Fruit fly (Drosophila melanogaster) whole organism, wandering third instar larva: ENCODE measurements around the gene CG10286.
A peak's percentile ranks its signal among the peaks of the same experiment; 100 is the strongest.

Experiments
- CG32264 ChIP-seq: fragments of 200-800 bp; sonication (Bioruptor generic); optimal IDR thresholded peaks from 2 replicates; lab custom pipeline; 2016; ENCODE audit warnings: missing biosample characterization, missing genetic modification characterization
- CG9705 ChIP-seq: fragments of 200-800 bp; sonication (Bioruptor generic); optimal IDR thresholded peaks from 2 replicates; lab custom pipeline; 2018; ENCODE audit warnings: missing biosample characterization, mild to moderate bottlenecking, missing genetic modification characterization
- CrebA ChIP-seq: fragments of 200-800 bp; sonication (Bioruptor generic); optimal IDR thresholded peaks from 2 replicates; lab custom pipeline; 2016; ENCODE audit warnings: missing biosample characterization, mild to moderate bottlenecking, missing genetic modification characterization, borderline replicate concordance
- Dfd ChIP-seq: fragments of >200 bp; optimal IDR thresholded peaks from 2 replicates; lab custom pipeline; 2017; ENCODE audit warnings: missing biosample characterization, missing genetic modification characterization
- Dif ChIP-seq: fragments of 200-275, 200-300 bp; sonication (Bioruptor generic); optimal IDR thresholded peaks from 2 replicates; lab custom pipeline; 2018; ENCODE audit warnings: missing biosample characterization, missing genetic modification characterization; ENCODE audit not compliant: partially characterized antibody
- GATAd ChIP-seq: sonication (Bioruptor generic); optimal IDR thresholded peaks from 2 replicates; lab custom pipeline; 2016; ENCODE audit warnings: missing biosample characterization, missing genetic modification characterization
- HLH106 ChIP-seq: fragments of 200-800 bp; optimal IDR thresholded peaks from 3 replicates; lab custom pipeline; 2019; ENCODE audit warnings: missing biosample characterization, mild to moderate bottlenecking, missing genetic modification characterization, moderate library complexity
- Hnf4 ChIP-seq: fragments of 200-800 bp; sonication (Bioruptor generic); optimal IDR thresholded peaks from 2 replicates; lab custom pipeline; 2016; ENCODE audit warnings: missing biosample characterization, mild to moderate bottlenecking, missing genetic modification characterization
- Hr78 ChIP-seq: fragments of >200 bp; optimal IDR thresholded peaks from 2 replicates; lab custom pipeline; 2017; ENCODE audit warnings: missing biosample characterization, missing genetic modification characterization
- Hr83 ChIP-seq: fragments of 200-300 bp; sonication (Bioruptor generic); optimal IDR thresholded peaks from 2 replicates; lab custom pipeline; 2016; ENCODE audit warnings: missing biosample characterization, mild to moderate bottlenecking, missing genetic modification characterization, moderate library complexity; ENCODE audit not compliant: poor library complexity, severe bottlenecking
- Jra ChIP-seq: sonication (Bioruptor generic); optimal IDR thresholded peaks from 2 replicates; lab custom pipeline; 2016; ENCODE audit warnings: missing biosample characterization, missing genetic modification characterization
- Mio ChIP-seq: sonication (Bioruptor generic); optimal IDR thresholded peaks from 2 replicates; lab custom pipeline; 2016; ENCODE audit warnings: missing biosample characterization, missing genetic modification characterization
- Myc ChIP-seq: fragments of >200 bp; optimal IDR thresholded peaks from 2 replicates; lab custom pipeline; 2017
- N ChIP-seq: fragments of >200 bp; optimal IDR thresholded peaks from 2 replicates; lab custom pipeline; 2018; ENCODE audit warnings: missing biosample characterization, missing external identifiers, missing genetic modification characterization
- OdsH ChIP-seq: fragments of 200-800 bp; sonication (Bioruptor generic); optimal IDR thresholded peaks from 2 replicates; lab custom pipeline; 2016; ENCODE audit warnings: missing biosample characterization, mild to moderate bottlenecking, missing genetic modification characterization
- Rel ChIP-seq, 2 experiments: fragments of 200-800 bp; sonication (Bioruptor generic) in 1 of 2; optimal IDR thresholded peaks; 2 replicates in 1 of 2; 3 replicates in 1 of 2; lab custom pipeline; 2016 to 2019; ENCODE audit warnings: mild to moderate bottlenecking in 2 of 2, missing biosample characterization in 2 of 2, missing genetic modification characterization in 2 of 2, moderate library complexity in 1 of 2
- Sp1 ChIP-seq: fragments of 200-800 bp; sonication (Bioruptor generic); optimal IDR thresholded peaks from 3 replicates; lab custom pipeline; 2019; ENCODE audit warnings: missing biosample characterization, mild to moderate bottlenecking, missing genetic modification characterization, moderate library complexity
- Vsx2 ChIP-seq: fragments of 200-300, 225-300 bp; sonication (Bioruptor generic); optimal IDR thresholded peaks from 2 replicates; lab custom pipeline; 2018; ENCODE audit warnings: missing biosample characterization, missing genetic modification characterization; ENCODE audit not compliant: partially characterized antibody
- br ChIP-seq: fragments of 200-800 bp; sonication (Bioruptor generic); optimal IDR thresholded peaks from 2 replicates; lab custom pipeline; 2016; ENCODE audit warnings: missing biosample characterization, missing genetic modification characterization
- brk ChIP-seq: fragments of 200-800 bp; sonication (Bioruptor generic); optimal IDR thresholded peaks from 2 replicates; lab custom pipeline; 2016; ENCODE audit warnings: missing biosample characterization, mild to moderate bottlenecking, missing genetic modification characterization
- dl ChIP-seq, 2 experiments: fragments of 175-275, 200-275 bp in 1 of 2; fragments of 200-275 bp in 1 of 2; sonication (Bioruptor generic); optimal IDR thresholded peaks; lab custom pipeline; 2018; ENCODE audit warnings: mild to moderate bottlenecking in 2 of 2, missing biosample characterization in 2 of 2, missing genetic modification characterization in 2 of 2, moderate library complexity in 2 of 2; ENCODE audit not compliant: partially characterized antibody in 2 of 2, insufficient read depth in 1 of 2
- dmrt93B ChIP-seq: fragments of 200-800 bp; sonication (Bioruptor generic); optimal IDR thresholded peaks from 2 replicates; lab custom pipeline; 2018; ENCODE audit warnings: missing biosample characterization, mild to moderate bottlenecking, missing genetic modification characterization
- dsf ChIP-seq: sonication (Bioruptor generic); optimal IDR thresholded peaks from 2 replicates; lab custom pipeline; 2016; ENCODE audit warnings: missing biosample characterization, missing genetic modification characterization, borderline replicate concordance
- ey ChIP-seq: fragments of 200-800 bp; sonication (Bioruptor generic); optimal IDR thresholded peaks from 2 replicates; lab custom pipeline; 2016; ENCODE audit warnings: missing biosample characterization, missing genetic modification characterization
- foxo ChIP-seq, 2 experiments: fragments of 200-800 bp; sonication (Bioruptor generic); optimal IDR thresholded peaks; 2 replicates in 1 of 2; 3 replicates in 1 of 2; lab custom pipeline; 2016 to 2017; ENCODE audit warnings: missing biosample characterization in 2 of 2, missing genetic modification characterization in 2 of 2
- fru ChIP-seq: fragments of 200-800 bp; sonication (Bioruptor generic); optimal IDR thresholded peaks from 3 replicates; lab custom pipeline; 2016; ENCODE audit warnings: missing biosample characterization, mild to moderate bottlenecking, missing genetic modification characterization
- h ChIP-seq: fragments of 200-800 bp; sonication (Bioruptor generic); optimal IDR thresholded peaks from 3 replicates; lab custom pipeline; 2016; ENCODE audit warnings: missing biosample characterization, mild to moderate bottlenecking, missing genetic modification characterization
- jim ChIP-seq: fragments of 175-275, 200-325 bp; sonication (Bioruptor generic); optimal IDR thresholded peaks from 2 replicates; lab custom pipeline; 2016; ENCODE audit warnings: missing biosample characterization, mild to moderate bottlenecking, missing genetic modification characterization
- lola ChIP-seq: fragments of >200 bp; optimal IDR thresholded peaks from 2 replicates; lab custom pipeline; 2017; ENCODE audit warnings: missing biosample characterization, missing genetic modification characterization
- pan ChIP-seq: fragments of >200 bp; optimal IDR thresholded peaks from 2 replicates; lab custom pipeline; 2017
- psq ChIP-seq: fragments of 200-800 bp; sonication (Bioruptor generic); optimal IDR thresholded peaks from 3 replicates; lab custom pipeline; 2017; ENCODE audit warnings: missing biosample characterization, mild to moderate bottlenecking, missing genetic modification characterization, moderate library complexity
- rgr ChIP-seq: fragments of 200-800 bp; sonication (Bioruptor generic); optimal IDR thresholded peaks from 3 replicates; lab custom pipeline; 2016; ENCODE audit warnings: missing biosample characterization, mild to moderate bottlenecking, missing genetic modification characterization
- sage ChIP-seq: fragments of 200-800 bp; sonication (Bioruptor generic); optimal IDR thresholded peaks from 2 replicates; lab custom pipeline; 2016; ENCODE audit warnings: missing biosample characterization, mild to moderate bottlenecking, missing genetic modification characterization
- sv ChIP-seq: fragments of 200-800 bp; sonication (Bioruptor generic); optimal IDR thresholded peaks from 3 replicates; lab custom pipeline; 2016; ENCODE audit warnings: missing biosample characterization, missing genetic modification characterization
- tai ChIP-seq: sonication (Bioruptor generic); optimal IDR thresholded peaks from 2 replicates; lab custom pipeline; 2016; ENCODE audit warnings: missing biosample characterization, missing genetic modification characterization
- usp ChIP-seq: fragments of >200 bp; optimal IDR thresholded peaks from 2 replicates; lab custom pipeline; 2017; ENCODE audit warnings: missing biosample characterization, missing genetic modification characterization
- woc ChIP-seq: sonication (Bioruptor generic); optimal IDR thresholded peaks from 2 replicates; lab custom pipeline; 2016; ENCODE audit warnings: missing biosample characterization, mild to moderate bottlenecking, missing genetic modification characterization

CG10286 gene

dm6 chr3R:6410412-6411225 is 41.9 kb downstream of the CG10286 start:
- TF ChIP-seq CG9705 (GFP tag; lab: Kevin White, UChicago) (no peak), CrebA (GFP tag; lab: Kevin White, UChicago) (no peak), dmrt93B (GFP tag; lab: Kevin White, UChicago) (peak; percentile 62), OdsH (GFP tag; lab: Kevin White, UChicago) (peak; percentile 80), usp (GFP tag; lab: Kevin White, UChicago) (no peak), jim (GFP tag; lab: Kevin White, UChicago) (peak; percentile 74), foxo (GFP tag; optimal IDR thresholded peaks at IDR 0.05; lab: Kevin White, UChicago) (peak in 1 of 2 experiments; percentile 77), rgr (peak; percentile 75), Rel (GFP tag; optimal IDR thresholded peaks at IDR 0.05; lab: Kevin White, UChicago) (no peak), Rel (tag; optimal IDR thresholded peaks at IDR 0.05; lab: Kevin White, UChicago) (peak; percentile 40), woc (GFP tag; lab: Kevin White, UChicago) (peak; percentile 80), Hr78 (GFP tag; lab: Kevin White, UChicago) (no peak), psq (GFP tag; lab: Kevin White, UChicago) (peak; percentile 91), h (GFP tag; lab: Kevin White, UChicago) (peak; percentile 75), fru (GFP tag; lab: Kevin White, UChicago) (peak; percentile 81), HLH106 (tag; lab: Kevin White, UChicago) (peak; percentile 59), brk (GFP tag; lab: Kevin White, UChicago) (peak; percentile 48), dl (GFP tag; optimal IDR thresholded peaks at IDR 0.05; lab: Kevin White, UChicago; ENCODE audit: insufficient read depth in 1 of 2, partially characterized antibody in 2 of 2) (no peak), sv (GFP tag; lab: Kevin White, UChicago) (peak; percentile 80), CG32264 (GFP tag; lab: Kevin White, UChicago) (peak; percentile 16), Hnf4 (GFP tag; lab: Kevin White, UChicago) (no peak), dsf (GFP tag; lab: Kevin White, UChicago) (no peak), GATAd (GFP tag; lab: Kevin White, UChicago) (no peak), Vsx2 (GFP tag; lab: Kevin White, UChicago) (no peak), tai (GFP tag; lab: Kevin White, UChicago) (peak; percentile 41), Dfd (no peak), Sp1 (GFP tag; lab: Kevin White, UChicago) (peak; percentile 76), Jra (GFP tag; lab: Kevin White, UChicago) (no peak), Hr83 (GFP tag; lab: Kevin White, UChicago) (peak; percentile 53), pan (lab: Kevin White, UChicago) (no peak), br (peak; percentile 69), ey (GFP tag; lab: Kevin White, UChicago) (peak; percentile 84), N (GFP tag; lab: Kevin White, UChicago) (no peak), Dif (peak; percentile 48)

dm6 chr3R:6411454-6412204 is 42.9 kb downstream of the CG10286 start:
- no peak for TF ChIP-seq rgr
- no peak for TF ChIP-seq Mio (GFP tag; lab: Kevin White, UChicago)
- no peak for TF ChIP-seq sage (GFP tag; lab: Kevin White, UChicago)
- TF ChIP-seq jim (GFP tag; lab: Kevin White, UChicago), result no peak
- TF ChIP-seq lola (GFP tag; lab: Kevin White, UChicago), result no peak
- TF ChIP-seq Hnf4 (GFP tag; lab: Kevin White, UChicago), result no peak
- no peak for TF ChIP-seq fru (GFP tag; lab: Kevin White, UChicago)
- TF ChIP-seq ey (GFP tag; lab: Kevin White, UChicago), result no peak
- TF ChIP-seq Dif, result no peak
- no peak for TF ChIP-seq Myc (lab: Kevin White, UChicago)
- no peak for TF ChIP-seq br
- TF ChIP-seq foxo (GFP tag; optimal IDR thresholded peaks at IDR 0.05; lab: Kevin White, UChicago), result no peak
- no peak for TF ChIP-seq Sp1 (GFP tag; lab: Kevin White, UChicago)
- no peak for TF ChIP-seq sv (GFP tag; lab: Kevin White, UChicago)
- no peak for TF ChIP-seq Vsx2 (GFP tag; lab: Kevin White, UChicago)
- TF ChIP-seq CG32264 (GFP tag; lab: Kevin White, UChicago), result no peak
- no peak for TF ChIP-seq pan (lab: Kevin White, UChicago)
- TF ChIP-seq dl (GFP tag; optimal IDR thresholded peaks at IDR 0.05; lab: Kevin White, UChicago; ENCODE audit: insufficient read depth in 1 of 2, partially characterized antibody in 2 of 2), result no peak
- no peak for TF ChIP-seq usp (GFP tag; lab: Kevin White, UChicago)
- no peak for TF ChIP-seq HLH106 (tag; lab: Kevin White, UChicago)
